Worm (Caenorhabditis elegans) whole organism, late embryonic: ENCODE data around the gene Y59A8B.21.

ENCODE experiments used
- F13H6.1 ChIP-seq: sonication (generic microtip); optimal IDR thresholded peaks from 2 replicates; lab custom pipeline; 2016; ENCODE audit warnings: missing genetic modification characterization, missing compliant biosample characterization
- ama-1 ChIP-seq: fragments of 150-350 bp; optimal IDR thresholded peaks from 2 replicates; lab custom pipeline; 2014
- ceh-30 ChIP-seq: fragments of 150-350 bp; optimal IDR thresholded peaks from 2 replicates; lab custom pipeline; 2014; ENCODE audit warnings: missing biosample characterization, missing genetic modification characterization
- ceh-34 ChIP-seq: sonication (generic microtip); optimal IDR thresholded peaks from 2 replicates; lab custom pipeline; 2016; ENCODE audit warnings: mild to moderate bottlenecking, missing genetic modification characterization, missing compliant biosample characterization
- eyg-1 ChIP-seq: sonication (generic microtip); optimal IDR thresholded peaks from 2 replicates; lab custom pipeline; 2016; ENCODE audit warnings: missing genotype, missing genetic modification characterization, missing compliant biosample characterization
- hlh-6 ChIP-seq: sonication (generic microtip); optimal IDR thresholded peaks from 2 replicates; lab custom pipeline; 2016; ENCODE audit warnings: missing genotype, missing genetic modification characterization, missing compliant biosample characterization
- nhr-11 ChIP-seq: fragments of 150-350 bp; optimal IDR thresholded peaks from 2 replicates; lab custom pipeline; 2014; ENCODE audit warnings: missing biosample characterization, missing genetic modification characterization
- nhr-232 ChIP-seq: sonication (generic microtip); optimal IDR thresholded peaks from 2 replicates; lab custom pipeline; 2016; ENCODE audit warnings: missing genetic modification characterization, missing compliant biosample characterization
- pag-3 ChIP-seq: sonication (generic microtip); optimal IDR thresholded peaks from 2 replicates; lab custom pipeline; 2016; ENCODE audit warnings: missing compliant biosample characterization, missing genetic modification characterization, borderline replicate concordance
- pat-9 ChIP-seq: fragments of 200-800 bp; sonication (Bioruptor generic); optimal IDR thresholded peaks from 2 replicates; lab custom pipeline; 2018; ENCODE audit warnings: mild to moderate bottlenecking, missing genetic modification characterization, moderate library complexity, missing compliant biosample characterization
- pqm-1 ChIP-seq: sonication (generic microtip); optimal IDR thresholded peaks from 2 replicates; lab custom pipeline; 2016; ENCODE audit warnings: missing genetic modification characterization, missing compliant biosample characterization
- rnt-1 ChIP-seq: sonication (generic microtip); optimal IDR thresholded peaks from 2 replicates; lab custom pipeline; 2016; ENCODE audit warnings: missing genetic modification characterization, missing compliant biosample characterization
- tbx-2 ChIP-seq: sonication (generic microtip); optimal IDR thresholded peaks from 2 replicates; lab custom pipeline; 2016; ENCODE audit warnings: missing genetic modification characterization, missing compliant biosample characterization
- unc-86 ChIP-seq: sonication (generic microtip); optimal IDR thresholded peaks from 2 replicates; lab custom pipeline; 2016; ENCODE audit warnings: missing genetic modification characterization, missing compliant biosample characterization

- TF ChIP-seq pat-9 (tag; lab: Kevin White, UChicago) (no peak), rnt-1 (no peak), nhr-232 (no peak), ceh-34 (tag; lab: Kevin White, UChicago) (no peak), ama-1 (lab: Kevin White, UChicago) (no peak), F13H6.1 (no peak), eyg-1 (no peak), nhr-11 (tag; lab: Kevin White, UChicago) (no peak), pqm-1 (tag; lab: Kevin White, UChicago) (no peak), unc-86 (tag; lab: Kevin White, UChicago) (no peak), ceh-30 (tag; lab: Kevin White, UChicago) (no peak), hlh-6 (tag; lab: Kevin White, UChicago) (no peak), pag-3 (tag; lab: Kevin White, UChicago) (no peak), tbx-2 (no peak)
These were observed 15.2 kb downstream of the Y59A8B.21 start, which contains the start of gene lon-8 for ce11 chrV:18001268-18001667.
